Worm (Caenorhabditis elegans): ENCODE measurements around the gene sdc-3.

DNA sequence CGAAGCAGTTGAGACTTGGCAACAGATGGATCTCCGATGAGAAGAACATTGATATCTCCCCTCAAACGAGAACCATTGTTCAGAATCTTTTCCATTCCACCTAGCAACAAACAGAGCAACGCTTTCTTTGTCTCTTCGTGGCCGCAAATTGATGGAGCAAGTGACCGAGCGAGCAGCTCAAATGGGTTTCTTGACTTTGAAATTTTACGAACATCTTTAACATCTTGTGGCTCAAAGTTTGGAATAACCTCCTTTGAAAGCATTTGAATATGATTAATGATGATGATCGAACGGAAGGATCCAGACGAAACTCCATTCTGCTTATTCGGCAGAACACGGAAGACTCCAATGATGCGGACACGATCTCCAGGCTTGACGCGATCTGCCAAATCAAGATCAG lies 10.4 kb upstream of the sdc-3 start:
- TF ChIP-seq ama-1 (optimal IDR thresholded peaks at IDR 0.05) (no peak), ama-1 (GFP tag; optimal IDR thresholded peaks at IDR 0.05) (no peak), lin-54 (GFP tag; optimal IDR thresholded peaks at IDR 0.05) (no peak), unc-130 (GFP tag; optimal IDR thresholded peaks at IDR 0.05) (no peak)
